Worm (Caenorhabditis elegans) whole organism, dauer: ENCODE measurements around the gene srx-45.

Experiments
- unc-62 ChIP-seq: sonication (generic microtip); optimal IDR thresholded peaks from 2 replicates; lab custom pipeline; 2017; ENCODE audit warnings: missing biosample characterization, missing genetic modification reagents, missing genetic modification characterization

The srx-45 gene

ce11 chrIII:9256961-9257360, 49.5 kb downstream of the srx-45 start, which contains the start of gene M01A8.1:
M01A8.1 (plus strand) TSS chrIII:9257261.
- no peak for TF ChIP-seq unc-62 (GFP tag; lab: Kevin White, UChicago)

- no peak for TF ChIP-seq unc-62 (GFP tag; lab: Kevin White, UChicago)
These were observed 50.7 kb downstream of the srx-45 start for ce11 chrIII:9255801-9256200.

- no peak for TF ChIP-seq unc-62 (GFP tag; lab: Kevin White, UChicago)
These were observed 51.5 kb downstream of the srx-45 start for ce11 chrIII:9254988-9255387.
